Worm (Caenorhabditis elegans): ENCODE measurements around the gene C28H8.8.

The C28H8.8 gene

DNA sequence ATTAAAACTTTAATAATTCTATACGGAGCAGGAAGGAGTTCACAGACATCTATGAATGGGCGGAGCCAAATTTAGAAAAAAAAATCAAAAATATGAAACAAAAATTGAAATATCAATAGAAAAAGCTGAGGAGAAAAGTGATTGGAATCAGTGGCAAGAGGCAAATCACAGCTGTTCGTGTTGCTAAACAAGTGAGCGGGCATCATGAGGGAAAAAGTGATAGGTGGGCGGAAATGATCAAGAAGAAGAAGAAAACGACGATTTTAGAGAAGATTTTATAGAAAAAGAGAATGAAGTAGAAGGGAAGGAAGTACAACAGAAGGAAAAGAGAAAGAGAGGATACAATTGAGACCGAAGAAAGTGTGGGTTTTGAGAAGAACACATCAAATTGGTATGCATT is 10.1 kb upstream of the C28H8.8 start (continued):
- no peak for TF ChIP-seq nhr-84 (tag; optimal IDR thresholded peaks at IDR 0.05)
- TF ChIP-seq nhr-90 (tag; optimal IDR thresholded peaks at IDR 0.05; ENCODE audit: poor library complexity) = no peak
- TF ChIP-seq rnt-1 (tag; optimal IDR thresholded peaks at IDR 0.05) = peak; percentile 37
- TF ChIP-seq sox-4 (tag; optimal IDR thresholded peaks at IDR 0.05) = no peak
- no peak for TF ChIP-seq nhr-76 (tag; optimal IDR thresholded peaks at IDR 0.05)
- TF ChIP-seq unc-62 (GFP tag; optimal IDR thresholded peaks at IDR 0.05) = no peak
- no peak for TF ChIP-seq nhr-19 (GFP tag; conservative IDR thresholded peaks at IDR 0.05)
- TF ChIP-seq C34B4.2 (tag; optimal IDR thresholded peaks at IDR 0.05) = no peak
- TF ChIP-seq efl-1 (optimal IDR thresholded peaks at IDR 0.05) = peak in 1 of 2 experiments; percentile 2
- TF ChIP-seq efl-1 (GFP tag; optimal IDR thresholded peaks at IDR 0.05 in 1 of 2) = no peak
- no peak for TF ChIP-seq zag-1 (tag; optimal IDR thresholded peaks at IDR 0.05)
- no peak for TF ChIP-seq C04F5.9 (tag; optimal IDR thresholded peaks at IDR 0.05)
- TF ChIP-seq snu-23 (GFP tag; optimal IDR thresholded peaks at IDR 0.05) = peak; percentile 18

DNA sequence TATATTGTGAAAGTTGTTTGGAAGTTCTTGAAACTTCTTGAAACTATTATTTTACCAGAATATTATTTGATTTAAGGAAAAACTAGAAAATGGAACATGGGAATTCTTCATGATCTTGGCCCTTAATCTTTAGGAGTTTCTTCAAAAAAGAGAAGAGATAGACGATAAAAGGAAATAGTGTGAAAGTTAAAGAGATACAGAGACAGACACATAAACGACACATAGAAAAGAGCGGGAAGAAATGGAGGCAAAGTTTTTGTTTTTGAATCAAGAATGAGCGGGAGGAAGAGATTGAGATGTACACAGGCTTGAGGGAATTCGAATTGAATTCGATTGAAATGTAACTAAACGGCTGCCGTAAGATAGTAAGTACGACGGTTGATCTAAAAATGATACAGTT is 8.9 kb upstream of the C28H8.8 start:
- TF ChIP-seq vab-15 (tag; optimal IDR thresholded peaks at IDR 0.05) (no peak), efl-3 (GFP tag; optimal IDR thresholded peaks at IDR 0.05) (no peak), dpl-1 (GFP tag; optimal IDR thresholded peaks at IDR 0.05) (peak; percentile 19 to 50 (median 22)), tlp-1 (tag; optimal IDR thresholded peaks at IDR 0.05) (no peak), sup-37 (GFP tag; optimal IDR thresholded peaks at IDR 0.05) (no peak), nhr-71 (tag; optimal IDR thresholded peaks at IDR 0.05) (peak; percentile 22), snu-23 (GFP tag; optimal IDR thresholded peaks at IDR 0.05) (peak; percentile 28), sox-4 (tag; optimal IDR thresholded peaks at IDR 0.05) (no peak), pag-3 (tag; optimal IDR thresholded peaks at IDR 0.05; ENCODE audit: borderline replicate concordance, insufficient read depth) (no peak), lin-35 (GFP tag; optimal IDR thresholded peaks at IDR 0.05) (no peak), Y116A8C.19 (tag; optimal IDR thresholded peaks at IDR 0.05; ENCODE audit: borderline replicate concordance) (no peak), elt-2 (tag; optimal IDR thresholded peaks at IDR 0.05) (no peak), lin-39 (tag; optimal IDR thresholded peaks at IDR 0.05) (no peak), C04F5.9 (tag; optimal IDR thresholded peaks at IDR 0.05) (no peak), mab-9 (GFP tag; IDR thresholded peaks at IDR 0.05) (no peak), xbp-1 (tag; optimal IDR thresholded peaks at IDR 0.05) (no peak), blmp-1 (tag; optimal IDR thresholded peaks at IDR 0.05) (peak; percentile 8), unc-62 (GFP tag; optimal IDR thresholded peaks at IDR 0.05) (no peak), ztf-4 (tag; optimal IDR thresholded peaks at IDR 0.05) (no peak), ama-1 (optimal IDR thresholded peaks at IDR 0.05) (no peak), zag-1 (tag; optimal IDR thresholded peaks at IDR 0.05) (no peak), fkh-10 (GFP tag; optimal IDR thresholded peaks at IDR 0.05) (no peak), lin-14 (GFP tag; optimal IDR thresholded peaks at IDR 0.05) (peak; percentile 60), fkh-8 (tag; optimal IDR thresholded peaks at IDR 0.05) (no peak), unc-86 (tag; optimal IDR thresholded peaks at IDR 0.05) (no peak), fos-1 (tag; optimal IDR thresholded peaks at IDR 0.05) (no peak), nhr-20 (tag; optimal IDR thresholded peaks at IDR 0.05) (no peak), nhr-11 (tag; optimal IDR thresholded peaks at IDR 0.05) (no peak), isw-1 (GFP tag; IDR thresholded peaks at IDR 0.05) (no peak), aha-1 (tag; optimal IDR thresholded peaks at IDR 0.05) (no peak), lin-13 (GFP tag; optimal IDR thresholded peaks at IDR 0.05) (no peak), F16B12.6 (tag; optimal IDR thresholded peaks at IDR 0.05) (no peak), lsy-2 (tag; optimal IDR thresholded peaks at IDR 0.05) (peak in 1 of 2 experiments; percentile 27), nhr-77 (tag; optimal IDR thresholded peaks at IDR 0.05) (no peak), aly-2 (tag; optimal IDR thresholded peaks at IDR 0.05) (no peak), efl-1 (optimal IDR thresholded peaks at IDR 0.05) (peak; percentile 4 to 12), efl-1 (GFP tag; optimal IDR thresholded peaks at IDR 0.05 in 1 of 2) (peak in 1 of 2 experiments; percentile 11)
